Fruit fly (Drosophila melanogaster) whole organism, embryonic: ENCODE data around the gene ana1.
A peak's percentile ranks its signal among the peaks of the same experiment; 100 is the strongest.

Source experiments
- Atf6 ChIP-seq: fragments of 200-800 bp; sonication (Bioruptor generic); IDR thresholded peaks from 2 replicates; pipeline ENCODE4 v1.3.6; 2022; ENCODE audit warnings: missing biosample characterization, missing genetic modification characterization
- BEAF-32 ChIP-seq: fragments of 200-800 bp; sonication (Bioruptor generic); optimal IDR thresholded peaks from 3 replicates; lab custom pipeline; 2017; ENCODE audit warnings: missing biosample characterization, missing genetic modification characterization, mild to moderate bottlenecking, moderate library complexity, missing genetic modification reagents
- Bdp1 ChIP-seq: fragments of 200-800 bp; sonication (Bioruptor generic); optimal IDR thresholded peaks from 3 replicates; lab custom pipeline; 2016; ENCODE audit warnings: missing biosample characterization, missing genetic modification characterization
- CG10543 ChIP-seq: fragments of 200-800 bp; sonication (Bioruptor generic); optimal IDR thresholded peaks from 3 replicates; lab custom pipeline; 2017; ENCODE audit warnings: missing biosample characterization, mild to moderate bottlenecking, missing genetic modification characterization, moderate library complexity
- CG12236 ChIP-seq: fragments of 200-800 bp; sonication (Bioruptor generic); optimal IDR thresholded peaks from 2 replicates; lab custom pipeline; 2016; ENCODE audit warnings: missing biosample characterization, missing genetic modification characterization
- CG12769 ChIP-seq: fragments of 200-800 bp; sonication (Bioruptor generic); optimal IDR thresholded peaks from 2 replicates; lab custom pipeline; 2019; ENCODE audit warnings: missing biosample characterization, mild to moderate bottlenecking, missing genetic modification characterization, moderate library complexity
- CG13894 ChIP-seq: fragments of 200-800 bp; sonication (Bioruptor generic); optimal IDR thresholded peaks from 3 replicates; lab custom pipeline; 2018; ENCODE audit warnings: missing biosample characterization, mild to moderate bottlenecking, missing genetic modification characterization, moderate library complexity
- CG16813 ChIP-seq: fragments of 200-800 bp; sonication (Bioruptor generic); IDR thresholded peaks from 3 replicates; pipeline ENCODE4 v1.3.6; 2022; ENCODE audit warnings: missing biosample characterization, missing genetic modification characterization; ENCODE audit not compliant: partially characterized antibody
- CG17802 ChIP-seq: fragments of 200-800 bp; sonication (Bioruptor generic); optimal IDR thresholded peaks from 2 replicates; lab custom pipeline; 2018; ENCODE audit warnings: missing biosample characterization, mild to moderate bottlenecking, missing genetic modification characterization, moderate library complexity
- CG32532 ChIP-seq: fragments of 200-800 bp; sonication (Bioruptor generic); IDR thresholded peaks from 2 replicates; pipeline ENCODE4 v1.3.6; 2022; ENCODE audit warnings: missing biosample characterization, missing genetic modification characterization
- CG42726 ChIP-seq: fragments of 200-800 bp; sonication (Bioruptor generic); IDR thresholded peaks from 2 replicates; pipeline ENCODE4 v1.3.6; 2022; ENCODE audit warnings: missing biosample characterization, missing genetic modification characterization; ENCODE audit not compliant: partially characterized antibody
- CG4730 ChIP-seq: fragments of 200-800 bp; sonication (Bioruptor generic); IDR thresholded peaks from 2 replicates; pipeline ENCODE4 v1.3.6; 2022; ENCODE audit warnings: missing biosample characterization, missing genetic modification characterization
- CG7839 ChIP-seq: fragments of 200-800 bp; sonication (Bioruptor generic); optimal IDR thresholded peaks from 3 replicates; lab custom pipeline; 2018; ENCODE audit warnings: missing biosample characterization, mild to moderate bottlenecking, missing genetic modification characterization, moderate library complexity
- CG7963 ChIP-seq: fragments of 200-800 bp; sonication (Bioruptor generic); IDR thresholded peaks from 3 replicates; pipeline ENCODE4 v1.3.6; 2022; ENCODE audit warnings: missing biosample characterization, missing genetic modification characterization; ENCODE audit not compliant: partially characterized antibody
- CG7987 ChIP-seq: fragments of 200-800 bp; sonication (Bioruptor generic); optimal IDR thresholded peaks from 2 replicates; lab custom pipeline; 2018; ENCODE audit warnings: missing biosample characterization, mild to moderate bottlenecking, missing genetic modification characterization, moderate library complexity
- CG8290 ChIP-seq, 3 experiments: fragments of 200-800 bp; sonication (Bioruptor generic); optimal IDR thresholded peaks; 2 replicates each; lab custom pipeline; 2016 to 2019; ENCODE audit warnings: missing biosample characterization in 3 of 3, missing genetic modification characterization in 3 of 3, mild to moderate bottlenecking in 2 of 3, moderate library complexity in 1 of 3
- Dbx ChIP-seq: fragments of 200-800 bp; sonication (Bioruptor generic); IDR thresholded peaks from 3 replicates; pipeline ENCODE4 v1.3.6; 2022; ENCODE audit warnings: missing biosample characterization, missing genetic modification characterization
- Deaf1 ChIP-seq: fragments of 200-800 bp; optimal IDR thresholded peaks from 3 replicates; lab custom pipeline; 2019; ENCODE audit warnings: missing biosample characterization, mild to moderate bottlenecking, missing genetic modification characterization, moderate library complexity
- Dip3 ChIP-seq: fragments of 200-800 bp; sonication (Bioruptor generic); optimal IDR thresholded peaks from 3 replicates; lab custom pipeline; 2016; ENCODE audit warnings: missing biosample characterization, missing genetic modification characterization
- Ets65A ChIP-seq: fragments of 200-800 bp; sonication (Bioruptor generic); peaks from one replicate; lab custom pipeline; 2016; ENCODE audit warnings: missing biosample characterization, missing genetic modification characterization
- Hand ChIP-seq: fragments of 200-800 bp; sonication (Bioruptor generic); optimal IDR thresholded peaks from 2 replicates; lab custom pipeline; 2017; ENCODE audit warnings: mild to moderate bottlenecking, missing biosample characterization, missing genetic modification reagents, missing genetic modification characterization
- Hmx ChIP-seq: fragments of 200-800 bp; sonication (Bioruptor generic); optimal IDR thresholded peaks from 2 replicates; lab custom pipeline; 2016; ENCODE audit warnings: missing biosample characterization, missing genetic modification characterization
- Mes4 ChIP-seq: fragments of 200-800 bp; sonication (Bioruptor generic); optimal IDR thresholded peaks from 2 replicates; lab custom pipeline; 2016; ENCODE audit warnings: missing biosample characterization, missing genetic modification characterization
- Trl ChIP-seq, 3 experiments: fragments of >200 bp in 2 of 3; fragments of 200-800 bp in 1 of 3; sonication (Bioruptor generic) in 1 of 3; optimal IDR thresholded peaks; 2 replicates in 1 of 3; 3 replicates in 2 of 3; lab custom pipeline; 2016 to 2017; ENCODE audit warnings: missing biosample characterization in 1 of 3, missing genetic modification characterization in 1 of 3
- YL-1 ChIP-seq: fragments of 200-800 bp; sonication (Bioruptor generic); optimal IDR thresholded peaks from 3 replicates; lab custom pipeline; 2017; ENCODE audit warnings: missing biosample characterization, mild to moderate bottlenecking, missing genetic modification characterization
- abd-A ChIP-seq: fragments of 200-800 bp; sonication (Bioruptor generic); optimal IDR thresholded peaks from 3 replicates; lab custom pipeline; 2019; ENCODE audit warnings: missing biosample characterization, mild to moderate bottlenecking, missing genetic modification characterization, moderate library complexity
- bcd ChIP-seq: fragments of 200-800 bp; sonication (Bioruptor generic); optimal IDR thresholded peaks from 2 replicates; lab custom pipeline; 2017; ENCODE audit warnings: missing biosample characterization, mild to moderate bottlenecking, missing genetic modification characterization
- bsh ChIP-seq, 2 experiments: fragments of 200-800 bp; sonication (Bioruptor generic); optimal IDR thresholded peaks; 2 replicates each; lab custom pipeline; 2017 to 2018; ENCODE audit warnings: mild to moderate bottlenecking in 2 of 2, missing biosample characterization in 2 of 2, missing genetic modification characterization in 2 of 2, moderate library complexity in 1 of 2
- chinmo ChIP-seq: fragments of 200-800 bp; sonication (Bioruptor generic); IDR thresholded peaks from 4 replicates; pipeline ENCODE4 v1.3.6; 2022; ENCODE audit warnings: missing biosample characterization, missing genetic modification characterization; ENCODE audit not compliant: partially characterized antibody
- dimm ChIP-seq: fragments of 200-800 bp; sonication (Bioruptor generic); IDR thresholded peaks from 2 replicates; pipeline ENCODE4 v1.3.6; 2022; ENCODE audit warnings: missing biosample characterization, missing genetic modification characterization
- ftz-f1 ChIP-seq: fragments of 200-800 bp; sonication (Bioruptor generic); optimal IDR thresholded peaks from 2 replicates; lab custom pipeline; 2016; ENCODE audit warnings: missing biosample characterization, missing genetic modification characterization
- mirr ChIP-seq: fragments of 200-800 bp; sonication (Bioruptor generic); optimal IDR thresholded peaks from 3 replicates; lab custom pipeline; 2018; ENCODE audit warnings: missing biosample characterization, mild to moderate bottlenecking, missing genetic modification characterization
- nom ChIP-seq: fragments of 200-800 bp; sonication (Bioruptor generic); optimal IDR thresholded peaks from 2 replicates; lab custom pipeline; 2017; ENCODE audit warnings: missing biosample characterization, missing genetic modification characterization, mild to moderate bottlenecking, moderate library complexity, missing genetic modification reagents
- org-1 ChIP-seq: fragments of 200-800 bp; sonication (Bioruptor generic); optimal IDR thresholded peaks from 2 replicates; lab custom pipeline; 2017; ENCODE audit warnings: missing biosample characterization, missing genetic modification characterization
- prd ChIP-seq, 3 experiments: fragments of >200 bp in 2 of 3; fragments of 200-800 bp in 1 of 3; sonication (Bioruptor generic) in 1 of 3; optimal IDR thresholded peaks in 2 of 3; IDR thresholded peaks in 1 of 3; 2 replicates in 2 of 3; 3 replicates in 1 of 3; pipeline versions ENCODE4 v1.3.6 to Lab custom; 2017 to 2022; ENCODE audit warnings: missing biosample characterization in 1 of 3, missing genetic modification characterization in 1 of 3
- scrt ChIP-seq: fragments of 200-800 bp; sonication (Bioruptor generic); optimal IDR thresholded peaks from 2 replicates; lab custom pipeline; 2018; ENCODE audit warnings: missing biosample characterization, mild to moderate bottlenecking, missing genetic modification characterization, moderate library complexity
- sd ChIP-seq: fragments of 200-800 bp; sonication (Bioruptor generic); optimal IDR thresholded peaks from 3 replicates; lab custom pipeline; 2018; ENCODE audit warnings: missing biosample characterization, mild to moderate bottlenecking, missing genetic modification characterization, moderate library complexity
- sens ChIP-seq: fragments of 200-800 bp; sonication (Bioruptor generic); peaks from one replicate; lab custom pipeline; 2016; ENCODE audit warnings: missing biosample characterization, missing genetic modification characterization
- sqz ChIP-seq: fragments of 200-800 bp; sonication (Bioruptor generic); optimal IDR thresholded peaks from 3 replicates; lab custom pipeline; 2018; ENCODE audit warnings: missing biosample characterization, mild to moderate bottlenecking, missing genetic modification characterization
- tio ChIP-seq: fragments of 200-800 bp; sonication (Bioruptor generic); optimal IDR thresholded peaks from 2 replicates; lab custom pipeline; 2017; ENCODE audit warnings: missing biosample characterization, missing genetic modification characterization, inconsistent platforms
- tup ChIP-seq: fragments of 200-800 bp; sonication (Bioruptor generic); optimal IDR thresholded peaks from 2 replicates; lab custom pipeline; 2016; ENCODE audit warnings: missing biosample characterization, mild to moderate bottlenecking, missing genetic modification characterization, moderate library complexity
- vfl ChIP-seq: fragments of 200-800 bp; sonication (Bioruptor generic); optimal IDR thresholded peaks from 2 replicates; lab custom pipeline; 2016; ENCODE audit warnings: missing biosample characterization, missing genetic modification characterization
- vvl ChIP-seq: fragments of 200-800 bp; sonication (Bioruptor generic); IDR thresholded peaks from 2 replicates; pipeline ENCODE4 v1.3.6; 2022; ENCODE audit warnings: missing biosample characterization, missing genetic modification characterization
- z ChIP-seq: fragments of 200-800 bp; sonication (Bioruptor generic); IDR thresholded peaks from 3 replicates; pipeline ENCODE4 v1.3.6; 2022; ENCODE audit warnings: missing biosample characterization, missing genetic modification characterization

ana1 gene

dm6 chr3R:24549834-24550233, 19.5 kb downstream of the ana1 start:
- peak; percentile 82 for TF ChIP-seq CG12769 (tag; lab: Kevin White, UChicago)
- no peak for TF ChIP-seq CG8290 (GFP tag; optimal IDR thresholded peaks at IDR 0.05; lab: Kevin White, UChicago)
- TF ChIP-seq CG8290 (tag; optimal IDR thresholded peaks at IDR 0.05; lab: Kevin White, UChicago): peak in 1 of 2 experiments; percentile 3
- no peak for TF ChIP-seq Ets65A
- peak; percentile 15 for TF ChIP-seq sqz (GFP tag; lab: Kevin White, UChicago)
- TF ChIP-seq vvl: 0 out of 2 replicates have a peak, but pooled peaks have one; percentile 28
- TF ChIP-seq Dip3 (GFP tag; lab: Kevin White, UChicago): no peak
- peak; percentile 71; the same call in 1 of the 4 replicates for TF ChIP-seq chinmo (GFP tag; lab: Robert Waterston, UW)
- TF ChIP-seq Dbx (GFP tag; lab: Robert Waterston, UW): 0 out of 3 replicates have a peak, but pooled peaks have one; percentile 12
- TF ChIP-seq Deaf1 (tag; lab: Kevin White, UChicago): peak; percentile 31
- peak in 1 of 2 experiments; percentile 25 for TF ChIP-seq bsh (GFP tag; optimal IDR thresholded peaks at IDR 0.05; lab: Kevin White, UChicago)
- peak; percentile 81 for TF ChIP-seq sd (tag; lab: Kevin White, UChicago)
- TF ChIP-seq mirr: peak; percentile 47
- TF ChIP-seq CG13894 (tag; lab: Kevin White, UChicago): peak; percentile 77
- TF ChIP-seq CG10543 (GFP tag; lab: Kevin White, UChicago): peak; percentile 7
- peak; percentile 28; the same call in 1 of the 2 replicates for TF ChIP-seq CG32532
- TF ChIP-seq Trl (optimal IDR thresholded peaks at IDR 0.05; lab: Kevin White, UChicago): peak in 1 of 2 experiments; percentile 39
- no peak for TF ChIP-seq Trl (GFP tag; optimal IDR thresholded peaks at IDR 0.05; lab: Kevin White, UChicago)
- TF ChIP-seq BEAF-32 (GFP tag; lab: Kevin White, UChicago): no peak
- TF ChIP-seq Hmx: no peak
- TF ChIP-seq tio (GFP tag; lab: Kevin White, UChicago): no peak
- peak; percentile 20 for TF ChIP-seq ftz-f1
- TF ChIP-seq abd-A (tag; lab: Kevin White, UChicago): peak; percentile 89
- TF ChIP-seq nom (GFP tag; lab: Kevin White, UChicago): peak; percentile 99
- TF ChIP-seq CG7963 (GFP tag; lab: Robert Waterston, UW): 0 out of 3 replicates have a peak, but pooled peaks have one; percentile 27
- peak; percentile 7; the same call in 1 of the 2 replicates for TF ChIP-seq CG4730 (GFP tag; lab: Robert Waterston, UW)
- no peak for TF ChIP-seq vfl (GFP tag; lab: Kevin White, UChicago)
- TF ChIP-seq z (GFP tag; lab: Robert Waterston, UW): peak; percentile 70; the same call in 1 of the 3 replicates
- peak; percentile 95 for TF ChIP-seq scrt (GFP tag; lab: Kevin White, UChicago)
- no peak for TF ChIP-seq dimm (GFP tag; lab: Robert Waterston, UW)

dm6 chr3R:24550802-24551391, 20.5 kb downstream of the ana1 start:
- TF ChIP-seq CG12769 (tag; lab: Kevin White, UChicago): peak; percentile 34
- 0 out of 4 replicates have a peak, but pooled peaks have one; percentile 68 for TF ChIP-seq chinmo (GFP tag; lab: Robert Waterston, UW)
- TF ChIP-seq sd (tag; lab: Kevin White, UChicago): peak; percentile 86
- TF ChIP-seq bcd (GFP tag; lab: Kevin White, UChicago): no peak
- peak; percentile 39 for TF ChIP-seq sens (GFP tag; lab: Kevin White, UChicago)
- TF ChIP-seq CG7987 (GFP tag; lab: Kevin White, UChicago): no peak
- TF ChIP-seq Atf6 (GFP tag; lab: Robert Waterston, UW): 0 out of 2 replicates have a peak, but pooled peaks have one; percentile 23
- peak; percentile 50 for TF ChIP-seq scrt (GFP tag; lab: Kevin White, UChicago)
- TF ChIP-seq, all 482 proteins: peak for 6

dm6 chr3R:24555150-24555549, 24.8 kb downstream of the ana1 start:
- no peak for TF ChIP-seq org-1 (GFP tag; lab: Kevin White, UChicago)
- no peak for TF ChIP-seq CG17802 (tag; lab: Kevin White, UChicago)
- TF ChIP-seq Mes4 (GFP tag; lab: Kevin White, UChicago): no peak
- no peak for TF ChIP-seq tup (GFP tag; lab: Kevin White, UChicago)
- no peak for TF ChIP-seq CG7839 (tag; lab: Kevin White, UChicago)
- no peak for TF ChIP-seq prd (optimal IDR thresholded peaks at IDR 0.05; lab: Kevin White, UChicago)
- no peak for TF ChIP-seq prd (GFP tag; IDR thresholded peaks at IDR 0.05; lab: Robert Waterston, UW)
- TF ChIP-seq CG12236: no peak
- peak; percentile 73; the same call in 1 of the 2 replicates for TF ChIP-seq CG42726 (GFP tag; lab: Robert Waterston, UW)
- TF ChIP-seq CG16813 (GFP tag; lab: Robert Waterston, UW): peak; percentile 83
- TF ChIP-seq YL-1 (GFP tag; lab: Kevin White, UChicago): no peak
- no peak for TF ChIP-seq Hand (GFP tag; lab: Kevin White, UChicago)
- peak; percentile 97 for TF ChIP-seq Bdp1
